Fruit fly (Drosophila melanogaster) whole organism, larva: ENCODE measurements around the gene Tgt.

Experiments
- noc ChIP-seq: fragments of 200-800 bp; sonication (Bioruptor generic); optimal IDR thresholded peaks from 3 replicates; lab custom pipeline; 2019; ENCODE audit warnings: missing biosample characterization, mild to moderate bottlenecking, missing genetic modification characterization, moderate library complexity

Tgt gene

DNA sequence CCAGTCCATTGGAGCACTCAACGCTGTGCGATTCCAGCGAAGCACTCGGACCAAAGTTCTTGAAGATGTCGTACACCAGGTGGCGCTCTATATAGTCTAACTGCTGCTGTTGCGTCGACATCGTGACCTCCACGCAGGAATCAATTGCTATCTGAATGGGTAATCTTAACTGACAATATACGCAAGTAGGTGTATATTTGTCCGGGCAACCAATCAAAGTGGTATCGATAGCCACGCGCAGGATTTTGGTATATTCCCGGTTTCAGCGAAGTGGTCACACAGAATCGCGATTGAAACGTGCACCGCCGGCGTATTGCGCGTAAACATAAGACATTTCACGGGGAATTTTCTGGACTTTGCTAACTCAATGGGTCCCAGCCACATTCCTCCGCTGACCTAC, at the start of gene Tgt, which contains the start of gene CG5126:
Tgt (plus strand) TSS at position 267 of the 400 bp plus-strand sequence.
CG5126 (minus strand) TSS at position 222 of the 400 bp plus-strand sequence.
- TF ChIP-seq noc (tag; lab: Kevin White, UChicago) = no peak

DNA sequence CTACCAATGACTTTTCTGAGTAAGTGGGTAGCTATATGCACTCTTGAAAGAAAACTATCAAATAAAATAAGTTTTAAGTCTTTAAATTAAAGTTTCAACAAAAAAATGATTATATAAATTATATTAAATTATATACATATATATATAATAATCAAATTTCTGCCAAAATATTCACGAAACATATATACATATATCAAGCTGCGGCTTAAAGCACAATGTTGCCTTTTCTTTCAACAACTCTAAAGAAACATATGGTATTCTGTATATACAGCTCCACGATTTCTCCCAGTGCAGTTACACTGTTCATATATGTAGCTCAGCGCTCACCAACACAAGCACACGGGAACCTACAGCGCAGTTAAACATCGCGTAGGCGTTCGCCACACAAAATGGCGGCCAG, 48.4 kb upstream of the Tgt start:
- no peak for TF ChIP-seq noc (tag; lab: Kevin White, UChicago)

- no peak for TF ChIP-seq noc (tag; lab: Kevin White, UChicago)
Observed at dm6 chr2L:1136993-1137392, 46.9 kb upstream of the Tgt start.

dm6 chr2L:1142730-1143281, 41.1 kb upstream of the Tgt start, which contains the start of gene MFS3:
Gene MFS3 (plus strand): TSS chr2L:1143201.
- no peak for TF ChIP-seq noc (tag; lab: Kevin White, UChicago)

DNA sequence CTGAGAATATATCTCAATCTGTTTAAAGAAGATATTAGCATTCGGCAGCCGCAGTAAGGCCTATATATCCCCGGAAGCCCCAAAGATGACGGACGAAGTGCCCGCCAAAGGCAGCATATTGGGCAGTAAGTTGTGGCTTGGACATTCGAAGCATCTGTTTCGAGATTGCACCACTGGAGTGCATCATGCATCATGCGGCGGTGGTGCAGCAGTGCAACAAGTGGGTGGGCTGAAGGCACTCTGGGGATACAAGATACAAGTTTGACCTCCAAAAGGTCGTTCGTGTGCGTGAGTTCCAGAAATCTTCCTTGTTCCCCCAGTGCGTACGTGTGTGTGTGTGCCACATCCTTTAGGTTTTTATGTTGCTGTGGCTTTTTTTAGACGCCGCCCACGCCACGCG, 40.6 kb upstream of the Tgt start:
- no peak for TF ChIP-seq noc (tag; lab: Kevin White, UChicago)

- TF ChIP-seq noc (tag; lab: Kevin White, UChicago) = peak; percentile 96
Observed at dm6 chr2L:1144371-1145360, 39.2 kb upstream of the Tgt start.

DNA sequence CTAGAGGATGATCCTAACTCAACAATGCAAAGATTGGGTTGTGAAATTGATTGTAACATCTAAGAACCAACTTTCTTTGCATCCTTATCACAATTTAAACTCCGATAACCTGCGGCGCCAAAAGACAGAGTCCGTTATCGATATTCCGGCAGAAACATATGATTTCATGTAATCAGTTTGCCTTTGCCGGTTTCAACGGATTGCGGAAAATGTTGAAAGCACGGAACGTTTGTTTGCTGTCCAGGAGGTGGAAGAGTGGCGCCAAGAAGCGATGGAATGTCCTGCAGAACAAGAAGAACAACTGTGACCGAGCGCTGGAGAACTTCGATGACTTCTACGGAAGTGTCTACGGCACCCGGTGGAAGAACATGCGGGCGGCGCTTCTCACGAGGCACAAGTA, 36.2 kb upstream of the Tgt start:
- no peak for TF ChIP-seq noc (tag; lab: Kevin White, UChicago)

DNA sequence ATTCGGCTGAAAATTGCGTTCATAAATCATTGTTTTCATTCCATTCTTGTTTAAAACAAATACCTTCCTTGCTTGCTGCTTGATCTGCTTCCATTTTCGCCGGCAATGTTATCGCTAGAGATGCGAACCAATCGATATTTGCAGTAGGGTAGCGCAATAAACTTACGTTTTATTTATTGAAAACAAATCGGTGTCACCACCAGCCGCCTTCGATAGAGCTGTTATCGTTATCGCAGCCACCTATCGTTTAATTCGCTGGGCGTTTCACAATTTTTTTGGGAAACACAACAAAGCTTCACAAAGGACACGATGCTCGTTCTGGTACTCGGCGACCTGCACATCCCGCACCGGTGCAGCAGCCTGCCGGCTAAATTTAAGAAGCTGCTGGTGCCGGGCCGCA, 33.3 kb upstream of the Tgt start, which contains the start of the genes Tfb4 and Vps29:
Tfb4 (minus strand) TSS at position 124 of the 400 bp plus-strand sequence.
Vps29 (plus strand) TSS at position 213 of the 400 bp plus-strand sequence.
- peak; percentile 14 for TF ChIP-seq noc (tag; lab: Kevin White, UChicago)

dm6 chr2L:1152693-1153092, 31.2 kb upstream of the Tgt start:
- TF ChIP-seq noc (tag; lab: Kevin White, UChicago) = no peak

- TF ChIP-seq noc (tag; lab: Kevin White, UChicago) = no peak
Observed at dm6 chr2L:1156592-1157249, 27.1 kb upstream of the Tgt start.

DNA sequence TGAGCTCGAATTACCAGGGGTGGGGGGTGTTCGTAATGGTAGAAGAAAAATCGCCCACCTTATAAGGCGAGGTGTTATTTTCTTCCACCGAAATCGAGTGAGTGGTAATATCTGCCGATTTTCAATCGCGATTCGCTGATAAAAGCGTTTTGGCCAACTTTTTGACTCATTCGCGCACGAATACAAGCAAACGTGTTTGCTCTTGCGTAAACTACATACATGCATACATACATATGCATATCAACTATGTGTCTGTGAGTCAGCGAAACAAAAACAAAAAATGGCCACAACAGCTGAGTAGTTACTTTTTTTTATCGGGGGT, 26.5 kb upstream of the Tgt start:
- TF ChIP-seq noc (tag; lab: Kevin White, UChicago) = no peak

dm6 chr2L:1157679-1158518, 26.0 kb upstream of the Tgt start, which contains the start of gene capt:
Gene capt (minus strand): TSS chr2L:1158262.
- TF ChIP-seq noc (tag; lab: Kevin White, UChicago) = peak; percentile 35

- TF ChIP-seq noc (tag; lab: Kevin White, UChicago) = no peak
Observed at dm6 chr2L:1158519-1159319, 25.1 kb upstream of the Tgt start, which contains the start of gene Tango14. Gene Tango14 (plus strand): TSS chr2L:1158661.

DNA sequence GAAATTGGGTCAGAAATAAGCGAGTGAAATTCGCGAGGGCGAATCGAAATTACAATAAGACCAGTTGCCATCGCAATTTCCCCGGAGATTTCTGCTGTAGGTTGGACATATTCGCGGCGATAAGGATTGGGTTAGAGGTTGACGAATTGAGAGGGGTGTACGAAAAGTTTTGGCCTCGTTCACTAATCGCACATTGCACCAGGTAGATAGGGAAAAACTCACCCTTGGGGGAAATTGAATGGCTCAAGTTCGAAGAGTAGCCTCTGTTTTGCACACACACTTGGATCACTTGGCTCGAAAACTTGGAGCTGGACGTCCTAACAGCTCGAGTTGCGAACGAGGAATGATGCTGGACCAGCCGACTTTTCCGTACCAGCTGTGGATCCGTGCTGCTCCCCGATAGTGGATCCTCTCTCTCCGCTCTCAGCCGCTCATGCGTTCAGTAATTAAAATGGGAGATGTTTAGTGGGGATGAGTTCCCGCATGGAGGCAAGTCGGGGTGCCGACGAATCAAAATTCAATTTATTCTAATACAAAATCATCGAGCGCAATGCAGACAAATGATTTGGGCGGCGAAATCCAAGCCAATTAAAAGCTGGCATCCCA, 20.2 kb upstream of the Tgt start, which contains the start of gene CG5080:
CG5080 (minus strand) TSS at position 349 of the 606 bp plus-strand sequence.
- TF ChIP-seq noc (tag; lab: Kevin White, UChicago) = no peak
